Worm (Caenorhabditis elegans): ENCODE results near the gene K07E8.6.

Gene K07E8.6

DNA sequence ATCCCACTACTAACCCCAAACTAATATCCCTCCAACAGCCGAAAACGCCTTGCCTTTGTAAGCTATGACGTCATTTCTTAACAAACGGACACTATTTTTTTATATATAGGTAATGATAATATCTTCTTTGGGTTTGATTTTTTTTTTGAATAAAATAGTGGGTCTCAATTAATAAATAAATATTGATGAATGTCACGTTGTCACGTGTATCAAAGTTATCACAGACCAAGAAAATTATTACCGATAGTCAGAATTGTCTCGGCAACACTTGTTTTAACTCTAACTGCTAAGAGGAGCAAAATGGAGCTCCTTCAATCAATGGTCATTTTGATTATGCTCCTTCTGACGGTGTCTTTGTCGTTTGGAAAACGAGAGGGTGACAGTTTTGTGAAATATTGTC is 5.4 kb downstream of the K07E8.6 start, which contains the start of gene T04B8.1:
Gene T04B8.1 (plus strand): TSS at position 301 of the 400 bp plus-strand sequence.
- TF ChIP-seq tbx-11 (GFP tag; IDR thresholded peaks at IDR 0.05) = no peak
- TF ChIP-seq ama-1 (optimal IDR thresholded peaks at IDR 0.05) = no peak
- TF ChIP-seq flt-1 (GFP tag; IDR thresholded peaks at IDR 0.05) = no peak
- TF ChIP-seq scrt-1 (GFP tag; IDR thresholded peaks at IDR 0.05) = no peak
- no peak for TF ChIP-seq aly-1 (tag; optimal IDR thresholded peaks at IDR 0.05)
- no peak for TF ChIP-seq tbx-37 (GFP tag; conservative IDR thresholded peaks at IDR 0.05)
- TF ChIP-seq F13C5.2 (tag; optimal IDR thresholded peaks at IDR 0.05) = no peak
- TF ChIP-seq ceh-13 (GFP tag; optimal IDR thresholded peaks at IDR 0.05) = no peak
- no peak for TF ChIP-seq hmbx-1 (tag; optimal IDR thresholded peaks at IDR 0.05)
- no peak for TF ChIP-seq tra-4 (tag; optimal IDR thresholded peaks at IDR 0.05)
- TF ChIP-seq sea-1 (GFP tag; conservative IDR thresholded peaks at IDR 0.05) = no peak
- TF ChIP-seq hmg-4 (GFP tag; optimal IDR thresholded peaks at IDR 0.05) = no peak
- TF ChIP-seq ceh-36 (tag; optimal IDR thresholded peaks at IDR 0.05) = no peak
- no peak for TF ChIP-seq pes-1 (GFP tag; IDR thresholded peaks at IDR 0.05)
- TF ChIP-seq hnd-1 (tag; optimal IDR thresholded peaks at IDR 0.05) = no peak
- TF ChIP-seq ets-7 (tag; optimal IDR thresholded peaks at IDR 0.05) = no peak
- TF ChIP-seq B0310.2 (tag; optimal IDR thresholded peaks at IDR 0.05) = no peak

DNA sequence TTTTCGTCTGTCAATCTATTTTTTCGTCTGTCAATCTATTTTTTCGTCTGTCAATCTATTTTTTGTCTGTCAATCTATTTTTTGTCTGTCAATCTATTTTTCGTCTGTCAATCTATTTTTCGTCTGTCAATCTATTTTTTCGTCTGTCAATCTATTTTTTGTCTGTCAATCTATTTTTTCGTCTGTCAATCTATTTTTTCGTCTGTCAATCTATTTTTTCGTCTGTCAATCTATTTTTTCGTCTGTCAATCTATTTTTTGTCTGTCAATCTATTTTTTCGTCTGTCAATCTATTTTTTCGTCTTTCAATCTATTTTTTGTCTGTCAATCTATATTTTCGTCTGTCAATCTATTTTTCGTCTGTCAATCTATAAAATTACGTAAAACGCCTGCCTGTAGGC is 9.9 kb downstream of the K07E8.6 start:
- TF ChIP-seq tbx-11 (GFP tag; IDR thresholded peaks at IDR 0.05) = 0 out of 2 replicates have a peak, but pooled peaks have one; percentile 46

DNA sequence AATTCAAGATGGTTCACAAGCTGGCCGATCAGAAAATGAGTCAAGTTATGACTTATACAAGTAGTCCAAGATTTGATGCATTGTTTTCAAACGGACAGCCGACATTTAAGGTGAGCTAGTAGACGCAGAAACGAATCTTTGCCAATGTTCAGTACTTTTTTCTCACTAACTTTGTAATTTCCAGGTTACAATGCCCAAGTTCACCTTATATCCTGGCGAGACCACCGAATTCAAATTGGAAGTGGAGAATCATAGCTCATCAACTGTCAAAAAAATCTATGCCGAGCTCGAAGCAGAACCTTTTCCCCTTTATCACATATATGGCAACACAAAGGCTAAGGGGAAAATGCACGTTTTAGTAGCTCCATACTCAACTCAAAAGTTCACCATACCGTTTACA is 11.5 kb downstream of the K07E8.6 start:
- TF ChIP-seq ceh-36 (tag; optimal IDR thresholded peaks at IDR 0.05) = no peak
- TF ChIP-seq tbx-11 (GFP tag; IDR thresholded peaks at IDR 0.05) = no peak
- no peak for TF ChIP-seq B0310.2 (tag; optimal IDR thresholded peaks at IDR 0.05)
- TF ChIP-seq tra-4 (tag; optimal IDR thresholded peaks at IDR 0.05) = no peak
- no peak for TF ChIP-seq hmbx-1 (tag; optimal IDR thresholded peaks at IDR 0.05)
- no peak for TF ChIP-seq hnd-1 (tag; optimal IDR thresholded peaks at IDR 0.05)
- TF ChIP-seq aly-1 (tag; optimal IDR thresholded peaks at IDR 0.05) = no peak
- no peak for TF ChIP-seq scrt-1 (GFP tag; IDR thresholded peaks at IDR 0.05)
- TF ChIP-seq ceh-13 (GFP tag; optimal IDR thresholded peaks at IDR 0.05) = no peak
- no peak for TF ChIP-seq hmg-4 (GFP tag; optimal IDR thresholded peaks at IDR 0.05)
- no peak for TF ChIP-seq tbx-37 (GFP tag; conservative IDR thresholded peaks at IDR 0.05)
- no peak for TF ChIP-seq F13C5.2 (tag; optimal IDR thresholded peaks at IDR 0.05)
- TF ChIP-seq sea-1 (GFP tag; conservative IDR thresholded peaks at IDR 0.05) = no peak
- TF ChIP-seq ama-1 (optimal IDR thresholded peaks at IDR 0.05) = no peak
- TF ChIP-seq flt-1 (GFP tag; IDR thresholded peaks at IDR 0.05) = no peak
- TF ChIP-seq pes-1 (GFP tag; IDR thresholded peaks at IDR 0.05) = no peak
- no peak for TF ChIP-seq ets-7 (tag; optimal IDR thresholded peaks at IDR 0.05)

DNA sequence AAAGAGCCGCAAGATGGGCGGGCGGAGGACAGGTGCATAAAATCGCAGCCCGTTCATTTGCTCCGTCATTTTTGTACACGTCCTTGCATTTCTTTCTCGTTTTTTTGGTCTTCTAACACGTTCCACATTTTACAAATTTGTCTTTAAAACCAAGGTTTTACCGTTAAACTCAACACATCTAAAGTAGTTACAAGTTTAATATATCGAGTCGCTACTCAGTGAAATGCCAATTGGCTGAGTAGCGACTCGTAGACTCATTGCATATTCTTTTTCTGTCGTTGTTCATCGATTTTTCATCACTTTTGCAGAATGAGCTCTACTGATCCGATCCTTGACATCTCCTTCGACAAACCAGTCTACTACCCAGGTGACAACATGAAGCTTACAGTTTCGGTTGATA is 12.2 kb downstream of the K07E8.6 start, which contains the start of gene arrd-1:
Gene arrd-1 (plus strand): TSS at position 301 of the 400 bp plus-strand sequence.
- TF ChIP-seq sea-1 (GFP tag; conservative IDR thresholded peaks at IDR 0.05) (no peak), F13C5.2 (tag; optimal IDR thresholded peaks at IDR 0.05) (no peak), B0310.2 (tag; optimal IDR thresholded peaks at IDR 0.05) (no peak), ceh-36 (tag; optimal IDR thresholded peaks at IDR 0.05) (no peak), flt-1 (GFP tag; IDR thresholded peaks at IDR 0.05) (no peak), hmg-4 (GFP tag; optimal IDR thresholded peaks at IDR 0.05) (no peak), scrt-1 (GFP tag; IDR thresholded peaks at IDR 0.05) (no peak), tra-4 (tag; optimal IDR thresholded peaks at IDR 0.05) (no peak), aly-1 (tag; optimal IDR thresholded peaks at IDR 0.05) (no peak), ceh-13 (GFP tag; optimal IDR thresholded peaks at IDR 0.05) (no peak), ets-7 (tag; optimal IDR thresholded peaks at IDR 0.05) (no peak), hnd-1 (tag; optimal IDR thresholded peaks at IDR 0.05) (no peak), ama-1 (optimal IDR thresholded peaks at IDR 0.05) (no peak), tbx-11 (GFP tag; IDR thresholded peaks at IDR 0.05) (no peak), hmbx-1 (tag; optimal IDR thresholded peaks at IDR 0.05) (no peak)

DNA sequence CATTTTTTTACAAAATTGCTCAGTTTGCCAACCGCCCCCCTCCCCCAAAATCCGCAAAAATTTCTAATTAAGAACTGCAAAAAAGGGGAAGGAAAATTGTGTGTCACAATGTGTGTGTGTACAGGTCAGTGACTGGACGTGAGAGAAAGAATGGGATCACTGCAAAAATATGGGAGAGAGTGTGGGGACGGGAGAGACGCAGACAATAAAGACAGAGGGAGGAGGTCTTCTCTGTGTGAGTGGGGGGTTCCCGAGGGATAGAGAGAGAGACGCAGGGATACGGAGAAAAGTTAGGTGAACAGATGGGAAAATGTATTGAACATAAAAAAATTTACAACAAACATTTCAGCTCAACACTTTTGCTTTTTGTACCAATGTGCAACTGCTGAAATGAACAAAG is 13.4 kb downstream of the K07E8.6 start:
- no peak for TF ChIP-seq sea-1 (GFP tag; conservative IDR thresholded peaks at IDR 0.05)

DNA sequence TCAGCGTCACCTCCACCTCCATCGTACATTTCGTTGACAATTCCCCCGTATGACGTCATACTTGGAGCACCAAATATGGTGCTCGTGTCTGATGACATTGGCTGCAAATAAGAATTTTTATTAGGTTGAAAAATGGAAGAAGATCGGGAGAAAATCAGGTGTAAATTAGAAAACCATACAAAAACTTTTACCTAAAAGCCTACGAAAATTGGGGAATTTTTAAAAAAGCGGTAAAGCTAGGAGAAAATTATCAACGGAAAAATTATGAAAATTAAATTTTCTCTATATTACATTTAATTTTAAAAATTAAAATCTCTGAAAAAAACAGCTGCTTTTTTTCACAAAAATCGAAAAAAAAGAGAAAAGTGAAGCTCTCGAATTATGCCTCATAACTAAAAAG is 14.9 kb downstream of the K07E8.6 start, which contains the start of gene T04B8.5:
Gene T04B8.5 (minus strand): TSS at position 101 of the 400 bp plus-strand sequence.
- no peak for TF ChIP-seq tbx-11 (GFP tag; IDR thresholded peaks at IDR 0.05)
- no peak for TF ChIP-seq ceh-36 (tag; optimal IDR thresholded peaks at IDR 0.05)
- no peak for TF ChIP-seq aly-1 (tag; optimal IDR thresholded peaks at IDR 0.05)
- TF ChIP-seq ama-1 (optimal IDR thresholded peaks at IDR 0.05) = no peak
- no peak for TF ChIP-seq ceh-13 (GFP tag; optimal IDR thresholded peaks at IDR 0.05)
- TF ChIP-seq hnd-1 (tag; optimal IDR thresholded peaks at IDR 0.05) = no peak
- no peak for TF ChIP-seq ets-7 (tag; optimal IDR thresholded peaks at IDR 0.05)
- no peak for TF ChIP-seq flt-1 (GFP tag; IDR thresholded peaks at IDR 0.05)

DNA sequence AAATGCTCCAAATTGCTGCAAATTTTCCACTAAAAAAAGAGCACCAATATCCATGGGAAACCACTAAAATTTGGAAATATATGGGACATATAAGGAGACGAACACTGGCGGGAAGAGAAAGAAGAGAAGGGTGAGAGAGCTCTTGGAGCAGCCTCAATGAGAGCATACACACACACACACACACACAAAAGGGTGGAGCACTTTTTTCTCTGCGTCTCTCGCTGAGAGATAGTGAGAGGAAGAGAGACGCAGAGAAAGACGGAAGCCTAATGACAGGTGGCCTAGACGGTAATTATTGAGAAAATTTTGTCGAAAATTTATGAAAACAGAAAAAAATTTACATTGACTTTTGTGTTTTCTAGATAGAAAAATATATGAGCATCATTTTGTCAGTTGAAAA is 16.9 kb downstream of the K07E8.6 start:
- TF ChIP-seq ceh-36 (tag; optimal IDR thresholded peaks at IDR 0.05) (no peak), hmbx-1 (tag; optimal IDR thresholded peaks at IDR 0.05) (no peak), sea-1 (GFP tag; conservative IDR thresholded peaks at IDR 0.05) (no peak), F13C5.2 (tag; optimal IDR thresholded peaks at IDR 0.05) (no peak), ama-1 (optimal IDR thresholded peaks at IDR 0.05) (no peak), tbx-11 (GFP tag; IDR thresholded peaks at IDR 0.05) (no peak), hnd-1 (tag; optimal IDR thresholded peaks at IDR 0.05) (no peak), tbx-37 (GFP tag; conservative IDR thresholded peaks at IDR 0.05) (no peak), hmg-4 (GFP tag; optimal IDR thresholded peaks at IDR 0.05) (no peak), flt-1 (GFP tag; IDR thresholded peaks at IDR 0.05) (no peak)

DNA sequence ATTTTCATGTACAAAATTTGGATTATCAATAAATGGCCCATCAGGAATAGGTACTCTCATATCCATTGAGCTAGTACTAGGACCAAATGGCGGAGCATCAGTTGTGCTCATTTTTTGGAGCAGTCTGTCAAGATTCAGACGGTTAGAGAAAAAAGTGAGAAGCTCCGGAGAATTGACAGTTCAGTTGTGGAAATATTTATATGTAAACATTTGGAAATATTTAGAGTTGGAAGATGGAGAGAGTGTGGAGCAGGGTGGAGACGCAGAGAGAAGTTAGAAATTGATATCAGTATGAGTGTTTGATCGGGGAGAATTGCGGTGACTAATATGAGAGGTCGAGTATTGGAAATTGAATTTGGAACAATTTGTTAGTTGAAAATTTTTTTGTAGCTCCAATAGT is 18.2 kb downstream of the K07E8.6 start:
- TF ChIP-seq ceh-36 (tag; optimal IDR thresholded peaks at IDR 0.05) = no peak
- TF ChIP-seq pes-1 (GFP tag; IDR thresholded peaks at IDR 0.05) = no peak
- no peak for TF ChIP-seq aly-1 (tag; optimal IDR thresholded peaks at IDR 0.05)
- TF ChIP-seq flt-1 (GFP tag; IDR thresholded peaks at IDR 0.05) = no peak
- no peak for TF ChIP-seq tbx-37 (GFP tag; conservative IDR thresholded peaks at IDR 0.05)
- TF ChIP-seq sea-1 (GFP tag; conservative IDR thresholded peaks at IDR 0.05) = no peak

Measured in whole organism, early embryonic.